Fruit fly (Drosophila melanogaster): ENCODE data around the gene dos.

dos gene

DNA sequence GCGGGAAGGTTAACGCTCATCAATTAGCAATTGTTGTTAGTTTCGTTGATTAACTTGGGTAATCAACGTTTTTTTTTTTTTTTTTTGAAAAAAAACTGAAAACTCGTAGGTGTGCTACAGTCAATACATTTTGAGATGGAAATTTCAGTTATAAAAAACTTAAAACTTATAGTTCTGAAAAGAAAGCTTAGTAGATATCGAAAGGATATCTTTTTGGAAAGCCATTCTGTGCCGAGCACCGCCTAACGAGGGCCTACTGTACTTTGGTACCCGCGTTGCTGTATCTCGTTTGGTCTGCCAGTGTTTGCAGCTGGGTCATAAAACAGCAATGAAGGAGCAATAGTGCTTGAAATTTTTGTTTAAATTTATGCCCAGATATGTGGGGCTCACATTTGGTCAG is 17.2 kb upstream of the dos start (continued):
- peak; percentile 7 for TF ChIP-seq maf-S (GFP tag; optimal IDR thresholded peaks at IDR 0.05)
- no peak for TF ChIP-seq CG3847 (GFP tag; IDR thresholded peaks at IDR 0.05)
- TF ChIP-seq Jarid2 (GFP tag; optimal IDR thresholded peaks at IDR 0.05) = no peak
- TF ChIP-seq CG12104 (GFP tag; optimal IDR thresholded peaks at IDR 0.05) = no peak
- no peak for TF ChIP-seq Nf-YB (GFP tag; optimal IDR thresholded peaks at IDR 0.05)
- TF ChIP-seq CG18599 (GFP tag; optimal IDR thresholded peaks at IDR 0.05) = peak; percentile 63
- peak; percentile 10 for TF ChIP-seq CG7987 (GFP tag; optimal IDR thresholded peaks at IDR 0.05)
- no peak for TF ChIP-seq Bdp1 (GFP tag; optimal IDR thresholded peaks at IDR 0.05)
- TF ChIP-seq sr (GFP tag; IDR thresholded peaks at IDR 0.05) = peak; percentile 29; the same call in 1 of the 3 replicates
- peak; percentile 68 for TF ChIP-seq CG11247 (GFP tag; IDR thresholded peaks at IDR 0.05)
- no peak for TF ChIP-seq mld (GFP tag; IDR thresholded peaks at IDR 0.05; ENCODE audit: partially characterized antibody)
- TF ChIP-seq D19A (tag; optimal IDR thresholded peaks at IDR 0.05) = no peak
- TF ChIP-seq CG11695 (GFP tag; IDR thresholded peaks at IDR 0.05) = peak; percentile 55
- TF ChIP-seq fd102C (GFP tag; optimal IDR thresholded peaks at IDR 0.05) = no peak
- TF ChIP-seq slp2 (GFP tag; optimal IDR thresholded peaks at IDR 0.05) = no peak
- no peak for TF ChIP-seq CG1603 (tag; optimal IDR thresholded peaks at IDR 0.05)
- TF ChIP-seq CG6254 (GFP tag; optimal IDR thresholded peaks at IDR 0.05) = no peak
- TF ChIP-seq CG17802 (tag; optimal IDR thresholded peaks at IDR 0.05) = no peak
- no peak for TF ChIP-seq trem (tag; optimal IDR thresholded peaks at IDR 0.05)
- TF ChIP-seq CG13287 (GFP tag; IDR thresholded peaks at IDR 0.05; ENCODE audit: partially characterized antibody) = no peak
- TF ChIP-seq Rfx (GFP tag; IDR thresholded peaks at IDR 0.05) = peak; percentile 81
- TF ChIP-seq CoRest (tag; optimal IDR thresholded peaks at IDR 0.05) = no peak
- TF ChIP-seq Max (GFP tag; optimal IDR thresholded peaks at IDR 0.05) = no peak
- no peak for TF ChIP-seq crc (GFP tag; optimal IDR thresholded peaks at IDR 0.05)
- TF ChIP-seq salm (tag; optimal IDR thresholded peaks at IDR 0.05) = no peak
- TF ChIP-seq repo (GFP tag; optimal IDR thresholded peaks at IDR 0.05) = peak; percentile 26
- no peak for TF ChIP-seq CG3163 (GFP tag; optimal IDR thresholded peaks at IDR 0.05)
- TF ChIP-seq CG31441 (GFP tag; IDR thresholded peaks at IDR 0.05) = peak; percentile 41; the same call in 1 of the 2 replicates
- no peak for TF ChIP-seq CG6791 (GFP tag; IDR thresholded peaks at IDR 0.05; ENCODE audit: partially characterized antibody)
- TF ChIP-seq CG14014 (GFP tag; IDR thresholded peaks at IDR 0.05) = no peak; the same call in 1 of the 2 replicates
- TF ChIP-seq klu (GFP tag; IDR thresholded peaks at IDR 0.05) = no peak
- TF ChIP-seq CG4282 (GFP tag; optimal IDR thresholded peaks at IDR 0.05) = no peak
- TF ChIP-seq CG16779 (GFP tag; IDR thresholded peaks at IDR 0.05) = no peak
- no peak for TF ChIP-seq mirr (GFP tag; optimal IDR thresholded peaks at IDR 0.05)
- TF ChIP-seq CG17912 (GFP tag; optimal IDR thresholded peaks at IDR 0.05) = no peak
- no peak for TF ChIP-seq CG2678 (tag; optimal IDR thresholded peaks at IDR 0.05)
- no peak for TF ChIP-seq pzg (GFP tag; optimal IDR thresholded peaks at IDR 0.05)
- TF ChIP-seq eve (GFP tag; optimal IDR thresholded peaks at IDR 0.05) = no peak
- TF ChIP-seq Sox102F (GFP tag; optimal IDR thresholded peaks at IDR 0.05) = peak; percentile 40
- no peak for TF ChIP-seq psq (GFP tag; optimal IDR thresholded peaks at IDR 0.05)
- peak; percentile 1 for TF ChIP-seq CG3995 (GFP tag; optimal IDR thresholded peaks at IDR 0.05)
- TF ChIP-seq CG2199 (GFP tag; IDR thresholded peaks at IDR 0.05) = no peak
- TF ChIP-seq CG12219 (GFP tag; optimal IDR thresholded peaks at IDR 0.05) = no peak
- TF ChIP-seq CG10565 (GFP tag; optimal IDR thresholded peaks at IDR 0.05) = no peak
- no peak for TF ChIP-seq CG7928 (GFP tag; optimal IDR thresholded peaks at IDR 0.05)
- peak; percentile 55; the same call in 2 of the 3 replicates for TF ChIP-seq tgo (GFP tag; IDR thresholded peaks at IDR 0.05)
- TF ChIP-seq dan (GFP tag; IDR thresholded peaks at IDR 0.05) = no peak
- no peak for TF ChIP-seq CG1602 (GFP tag; optimal IDR thresholded peaks at IDR 0.05)
- no peak for TF ChIP-seq lola (GFP tag; optimal IDR thresholded peaks at IDR 0.05)
- peak; percentile 90 for TF ChIP-seq Ets65A (GFP tag)
- TF ChIP-seq CG12659 (GFP tag; optimal IDR thresholded peaks at IDR 0.05) = no peak
